Worm (Caenorhabditis elegans): ENCODE measurements around the gene lgg-2.

lgg-2 gene

ce11 chrIV:10891993-10892392 lies 43.7 kb downstream of the lgg-2 start, which contains the start of gene srlf-12:
srlf-12 (minus strand) TSS chrIV:10892093.
- no peak for TF ChIP-seq tab-1 (GFP tag; IDR thresholded peaks at IDR 0.05)
- TF ChIP-seq med-1 (GFP tag; optimal IDR thresholded peaks at IDR 0.05; ENCODE audit: insufficient read depth), result no peak
- TF ChIP-seq ref-1 (GFP tag; conservative IDR thresholded peaks at IDR 0.05), result no peak
- TF ChIP-seq T22C8.4 (GFP tag; IDR thresholded peaks at IDR 0.05), result no peak
- no peak for TF ChIP-seq cog-1 (tag; optimal IDR thresholded peaks at IDR 0.05)
- TF ChIP-seq klf-2 (GFP tag; conservative IDR thresholded peaks at IDR 0.05), result no peak
- TF ChIP-seq flt-1 (GFP tag; IDR thresholded peaks at IDR 0.05), result no peak
- TF ChIP-seq ztf-23 (GFP tag; IDR thresholded peaks at IDR 0.05), result no peak
- no peak for TF ChIP-seq ztf-29 (GFP tag; IDR thresholded peaks at IDR 0.05)

- no peak for TF ChIP-seq ztf-29 (GFP tag; IDR thresholded peaks at IDR 0.05)
- TF ChIP-seq tab-1 (GFP tag; IDR thresholded peaks at IDR 0.05), result no peak
- TF ChIP-seq ztf-23 (GFP tag; IDR thresholded peaks at IDR 0.05), result no peak
- no peak for TF ChIP-seq ref-1 (GFP tag; conservative IDR thresholded peaks at IDR 0.05)
- TF ChIP-seq flt-1 (GFP tag; IDR thresholded peaks at IDR 0.05), result no peak
- no peak for TF ChIP-seq cog-1 (tag; optimal IDR thresholded peaks at IDR 0.05)
- no peak for TF ChIP-seq T22C8.4 (GFP tag; IDR thresholded peaks at IDR 0.05)
- no peak for TF ChIP-seq klf-2 (GFP tag; conservative IDR thresholded peaks at IDR 0.05)
- TF ChIP-seq med-1 (GFP tag; optimal IDR thresholded peaks at IDR 0.05; ENCODE audit: insufficient read depth), result no peak
Observed at ce11 chrIV:10889820-10890462, 45.8 kb downstream of the lgg-2 start, which contains the start of gene F13E9.15. F13E9.15 (minus strand) TSS chrIV:10889870.

- TF ChIP-seq flt-1 (GFP tag; IDR thresholded peaks at IDR 0.05) (no peak), ref-1 (GFP tag; conservative IDR thresholded peaks at IDR 0.05) (no peak), T22C8.4 (GFP tag; IDR thresholded peaks at IDR 0.05) (no peak), med-1 (GFP tag; optimal IDR thresholded peaks at IDR 0.05; ENCODE audit: insufficient read depth) (no peak), klf-2 (GFP tag; conservative IDR thresholded peaks at IDR 0.05) (no peak), ztf-23 (GFP tag; IDR thresholded peaks at IDR 0.05) (no peak), cog-1 (tag; optimal IDR thresholded peaks at IDR 0.05) (no peak), tab-1 (GFP tag; IDR thresholded peaks at IDR 0.05) (no peak), ztf-29 (GFP tag; IDR thresholded peaks at IDR 0.05) (no peak)
Observed at ce11 chrIV:10887285-10887684, 48.4 kb downstream of the lgg-2 start, which contains the start of gene F13E9.16. F13E9.16 (minus strand) TSS chrIV:10887385.

ce11 chrIV:10885915-10886314 lies 49.8 kb downstream of the lgg-2 start, which contains the start of gene srlf-11:
srlf-11 (minus strand) TSS chrIV:10886015.
- TF ChIP-seq ref-1 (GFP tag; conservative IDR thresholded peaks at IDR 0.05) (no peak), cog-1 (tag; optimal IDR thresholded peaks at IDR 0.05) (no peak), ztf-23 (GFP tag; IDR thresholded peaks at IDR 0.05) (no peak), tab-1 (GFP tag; IDR thresholded peaks at IDR 0.05) (no peak), ztf-29 (GFP tag; IDR thresholded peaks at IDR 0.05) (no peak), klf-2 (GFP tag; conservative IDR thresholded peaks at IDR 0.05) (no peak), T22C8.4 (GFP tag; IDR thresholded peaks at IDR 0.05) (no peak), med-1 (GFP tag; optimal IDR thresholded peaks at IDR 0.05; ENCODE audit: insufficient read depth) (no peak), flt-1 (GFP tag; IDR thresholded peaks at IDR 0.05) (no peak)

- TF ChIP-seq cog-1 (tag; optimal IDR thresholded peaks at IDR 0.05) (no peak), ref-1 (GFP tag; conservative IDR thresholded peaks at IDR 0.05) (no peak), klf-2 (GFP tag; conservative IDR thresholded peaks at IDR 0.05) (no peak), flt-1 (GFP tag; IDR thresholded peaks at IDR 0.05) (no peak), ztf-29 (GFP tag; IDR thresholded peaks at IDR 0.05) (no peak), tab-1 (GFP tag; IDR thresholded peaks at IDR 0.05) (no peak), med-1 (GFP tag; optimal IDR thresholded peaks at IDR 0.05; ENCODE audit: insufficient read depth) (no peak), ztf-23 (GFP tag; IDR thresholded peaks at IDR 0.05) (no peak), T22C8.4 (GFP tag; IDR thresholded peaks at IDR 0.05) (no peak)
Observed at ce11 chrIV:10884263-10884662, 51.4 kb downstream of the lgg-2 start, which contains the start of gene F13E9.5. F13E9.5 (minus strand) TSS chrIV:10884363.

Measured in whole organism, midembryonic.